Fruit fly (Drosophila melanogaster): Measurements from ENCODE around the gene scat.
A peak's percentile ranks its signal among the peaks of the same experiment; 100 is the strongest.

The scat gene

dm6 chr2L:9440640-9441039 is 9.4 kb downstream of the scat start, which contains the start of gene CG33723:
TSS of gene CG33723 (minus strand) at chr2L:9440740.
- TF ChIP-seq sv (GFP tag; optimal IDR thresholded peaks at IDR 0.05) (no peak), usp (GFP tag; optimal IDR thresholded peaks at IDR 0.05) (no peak), pan (optimal IDR thresholded peaks at IDR 0.05) (no peak), tai (GFP tag; optimal IDR thresholded peaks at IDR 0.05) (no peak), CG32264 (GFP tag; optimal IDR thresholded peaks at IDR 0.05) (no peak), lola (GFP tag; optimal IDR thresholded peaks at IDR 0.05) (no peak), dsf (GFP tag; optimal IDR thresholded peaks at IDR 0.05; ENCODE audit: borderline replicate concordance) (no peak), Hr83 (GFP tag; optimal IDR thresholded peaks at IDR 0.05; ENCODE audit: poor library complexity, severe bottlenecking) (no peak), dmrt93B (GFP tag; optimal IDR thresholded peaks at IDR 0.05) (no peak), ey (GFP tag; optimal IDR thresholded peaks at IDR 0.05) (no peak), OdsH (GFP tag; optimal IDR thresholded peaks at IDR 0.05) (no peak), Sp1 (GFP tag; optimal IDR thresholded peaks at IDR 0.05) (no peak), woc (GFP tag; optimal IDR thresholded peaks at IDR 0.05) (no peak), sage (GFP tag; optimal IDR thresholded peaks at IDR 0.05) (no peak), Hnf4 (GFP tag; optimal IDR thresholded peaks at IDR 0.05) (no peak), fru (GFP tag; optimal IDR thresholded peaks at IDR 0.05) (no peak), CrebA (GFP tag; optimal IDR thresholded peaks at IDR 0.05; ENCODE audit: borderline replicate concordance) (no peak), Myc (optimal IDR thresholded peaks at IDR 0.05) (no peak), Rel (GFP tag; optimal IDR thresholded peaks at IDR 0.05) (no peak), Rel (tag; optimal IDR thresholded peaks at IDR 0.05) (no peak), jim (GFP tag; optimal IDR thresholded peaks at IDR 0.05) (no peak)

dm6 chr2L:9442795-9443287 is 11.6 kb downstream of the scat start:
- TF ChIP-seq Rel (GFP tag; optimal IDR thresholded peaks at IDR 0.05) (no peak), Rel (tag; optimal IDR thresholded peaks at IDR 0.05) (peak; percentile 38), woc (GFP tag; optimal IDR thresholded peaks at IDR 0.05) (no peak), CrebA (GFP tag; optimal IDR thresholded peaks at IDR 0.05; ENCODE audit: borderline replicate concordance) (no peak), Dfd (GFP tag; optimal IDR thresholded peaks at IDR 0.05) (no peak)

dm6 chr2L:9445753-9446152 is 14.5 kb downstream of the scat start:
- TF ChIP-seq brk (GFP tag; optimal IDR thresholded peaks at IDR 0.05) (no peak), Mio (GFP tag; optimal IDR thresholded peaks at IDR 0.05) (no peak), dl (GFP tag; optimal IDR thresholded peaks at IDR 0.05; ENCODE audit: insufficient read depth in 1 of 2, partially characterized antibody in 2 of 2) (no peak), tai (GFP tag; optimal IDR thresholded peaks at IDR 0.05) (no peak), ey (GFP tag; optimal IDR thresholded peaks at IDR 0.05) (no peak), CrebA (GFP tag; optimal IDR thresholded peaks at IDR 0.05; ENCODE audit: borderline replicate concordance) (no peak)

- no peak for TF ChIP-seq CG9705 (GFP tag; optimal IDR thresholded peaks at IDR 0.05)
- TF ChIP-seq h (GFP tag; optimal IDR thresholded peaks at IDR 0.05), result no peak
- TF ChIP-seq fru (GFP tag; optimal IDR thresholded peaks at IDR 0.05), result no peak
- TF ChIP-seq Dfd (GFP tag; optimal IDR thresholded peaks at IDR 0.05), result no peak
- TF ChIP-seq Hnf4 (GFP tag; optimal IDR thresholded peaks at IDR 0.05), result no peak
- TF ChIP-seq jim (GFP tag; optimal IDR thresholded peaks at IDR 0.05), result no peak
- TF ChIP-seq HLH106 (tag; optimal IDR thresholded peaks at IDR 0.05), result no peak
- TF ChIP-seq Hr83 (GFP tag; optimal IDR thresholded peaks at IDR 0.05; ENCODE audit: poor library complexity, severe bottlenecking), result no peak
- no peak for TF ChIP-seq dl (GFP tag; optimal IDR thresholded peaks at IDR 0.05; ENCODE audit: insufficient read depth in 1 of 2, partially characterized antibody in 2 of 2)
- TF ChIP-seq N (GFP tag; optimal IDR thresholded peaks at IDR 0.05), result no peak
- no peak for TF ChIP-seq Jra (GFP tag; optimal IDR thresholded peaks at IDR 0.05)
- TF ChIP-seq Vsx2 (GFP tag; optimal IDR thresholded peaks at IDR 0.05; ENCODE audit: partially characterized antibody), result no peak
- no peak for TF ChIP-seq dsf (GFP tag; optimal IDR thresholded peaks at IDR 0.05; ENCODE audit: borderline replicate concordance)
- no peak for TF ChIP-seq brk (GFP tag; optimal IDR thresholded peaks at IDR 0.05)
- no peak for TF ChIP-seq woc (GFP tag; optimal IDR thresholded peaks at IDR 0.05)
These were observed 15.3 kb downstream of the scat start for dm6 chr2L:9446398-9446945.

dm6 chr2L:9447816-9448215 is 16.6 kb downstream of the scat start:
- TF ChIP-seq ey (GFP tag; optimal IDR thresholded peaks at IDR 0.05) (peak; percentile 39), psq (GFP tag; optimal IDR thresholded peaks at IDR 0.05) (peak; percentile 12), rgr (GFP tag; optimal IDR thresholded peaks at IDR 0.05) (peak; percentile 59), fru (GFP tag; optimal IDR thresholded peaks at IDR 0.05) (peak; percentile 40), Sp1 (GFP tag; optimal IDR thresholded peaks at IDR 0.05) (peak; percentile 41), HLH106 (tag; optimal IDR thresholded peaks at IDR 0.05) (peak; percentile 2), foxo (GFP tag; optimal IDR thresholded peaks at IDR 0.05) (peak in 1 of 2 experiments; percentile 36), Hnf4 (GFP tag; optimal IDR thresholded peaks at IDR 0.05) (peak; percentile 8), OdsH (GFP tag; optimal IDR thresholded peaks at IDR 0.05) (peak; percentile 19), Abd-B (GFP tag; optimal IDR thresholded peaks at IDR 0.05) (no peak), Dif (GFP tag; optimal IDR thresholded peaks at IDR 0.05; ENCODE audit: partially characterized antibody) (no peak), h (GFP tag; optimal IDR thresholded peaks at IDR 0.05) (peak; percentile 55), br (GFP tag; optimal IDR thresholded peaks at IDR 0.05) (peak; percentile 13), lola (GFP tag; optimal IDR thresholded peaks at IDR 0.05) (no peak), woc (GFP tag; optimal IDR thresholded peaks at IDR 0.05) (peak; percentile 13)

All from whole organism, wandering third instar larva.